Worm (Caenorhabditis elegans): ENCODE data around the gene EEED8.18.

- TF ChIP-seq snpc-4 (tag; optimal IDR thresholded peaks at IDR 0.05) (no peak), nhr-23 (tag; optimal IDR thresholded peaks at IDR 0.05) (no peak), egl-27 (tag; optimal IDR thresholded peaks at IDR 0.05) (no peak), ama-1 (optimal IDR thresholded peaks at IDR 0.05) (no peak)
These were observed 14.1 kb upstream of the EEED8.18 start for ce11 chrII:5426470-5426869.
